Worm (Caenorhabditis elegans) whole organism, L4 larva: ENCODE data around the gene Y116A8C.33.

ENCODE experiments used
- hlh-30 ChIP-seq: sonication (generic microtip); optimal IDR thresholded peaks from 2 replicates; lab custom pipeline; 2017; ENCODE audit warnings: antibody characterized with exemption, mild to moderate bottlenecking, missing genetic modification characterization, missing compliant biosample characterization; ENCODE audit not compliant: insufficient read depth
- lin-15B ChIP-seq: fragments of 150-350 bp; sonication (generic microtip); optimal IDR thresholded peaks from 3 replicates; lab custom pipeline; 2014; ENCODE audit warnings: missing biosample characterization, missing genetic modification characterization
- lsy-2 ChIP-seq, 2 experiments: fragments of 150-350 bp in 1 of 2; sonication (generic microtip) in 1 of 2; optimal IDR thresholded peaks; 2 replicates each; lab custom pipeline; 2014 to 2017; ENCODE audit warnings: missing biosample characterization in 2 of 2, missing genetic modification characterization in 2 of 2
- vab-7 ChIP-seq: fragments of 200-800 bp; sonication (Bioruptor generic); IDR thresholded peaks from 2 replicates; pipeline ENCODE4 v1.3.6; 2022; ENCODE audit warnings: missing genetic modification reagents, missing genetic modification characterization, missing compliant biosample characterization

DNA sequence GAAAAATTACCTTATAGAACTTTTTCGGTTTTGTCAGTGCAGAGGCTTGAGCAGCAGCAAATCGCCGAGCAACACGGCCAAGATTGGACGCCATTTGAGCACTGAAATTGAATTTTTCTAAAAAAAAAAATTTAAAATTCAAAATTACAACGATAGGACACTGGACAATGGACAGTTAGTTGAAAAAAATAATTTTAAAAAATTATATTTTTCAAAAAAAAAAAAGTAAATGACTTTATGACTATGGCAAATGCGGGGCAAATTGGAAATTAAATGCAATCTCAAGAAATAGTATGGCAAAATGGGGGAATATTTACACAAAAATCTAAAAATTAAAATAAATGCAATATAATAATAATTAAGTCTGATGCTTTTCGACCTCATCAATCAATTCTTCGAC, 15.7 kb upstream of the Y116A8C.33 start, which contains the start of gene Y116A8C.27:
- TF ChIP-seq vab-7 (GFP tag; lab: Robert Waterston, UW) (no peak), lsy-2 (tag; optimal IDR thresholded peaks at IDR 0.05; lab: Kevin White, UChicago) (no peak), hlh-30 (tag; lab: Kevin White, UChicago) (no peak), lin-15B (no peak)
